Fruit fly (Drosophila melanogaster) whole organism, embryonic: Measurements from ENCODE around the gene capu.

ENCODE experiments used
- B-H2 ChIP-seq: fragments of 200-800 bp; sonication (Bioruptor generic); optimal IDR thresholded peaks from 2 replicates; lab custom pipeline; 2018; ENCODE audit warnings: missing biosample characterization, mild to moderate bottlenecking, missing genetic modification characterization
- CG11504 ChIP-seq: fragments of 200-800 bp; sonication (Bioruptor generic); optimal IDR thresholded peaks from 3 replicates; lab custom pipeline; 2019; ENCODE audit warnings: missing biosample characterization, mild to moderate bottlenecking, missing genetic modification characterization, moderate library complexity
- CG12219 ChIP-seq: fragments of 200-800 bp; sonication (Bioruptor generic); optimal IDR thresholded peaks from 3 replicates; lab custom pipeline; 2018; ENCODE audit warnings: missing biosample characterization, mild to moderate bottlenecking, missing genetic modification characterization
- CG12391 ChIP-seq: fragments of 200-800 bp; sonication (Bioruptor generic); optimal IDR thresholded peaks from 3 replicates; lab custom pipeline; 2018; ENCODE audit warnings: missing biosample characterization, mild to moderate bottlenecking, missing genetic modification characterization, moderate library complexity
- CG13296 ChIP-seq: fragments of 200-800 bp; sonication (Bioruptor generic); optimal IDR thresholded peaks from 3 replicates; lab custom pipeline; 2018; ENCODE audit warnings: missing biosample characterization, mild to moderate bottlenecking, missing genetic modification characterization
- CG13424 ChIP-seq: fragments of 200-800 bp; sonication (Bioruptor generic); optimal IDR thresholded peaks from 2 replicates; lab custom pipeline; 2019; ENCODE audit warnings: missing biosample characterization, mild to moderate bottlenecking, missing genetic modification characterization, moderate library complexity
- CG14050 ChIP-seq: fragments of 200-800 bp; sonication (Bioruptor generic); IDR thresholded peaks from 3 replicates; pipeline ENCODE4 v1.3.6; 2022; ENCODE audit warnings: missing biosample characterization, missing genetic modification characterization
- CG15011 ChIP-seq: fragments of 200-800 bp; sonication (Bioruptor generic); optimal IDR thresholded peaks from 3 replicates; lab custom pipeline; 2018; ENCODE audit warnings: missing biosample characterization, mild to moderate bottlenecking, missing genetic modification characterization
- CG1603 ChIP-seq: fragments of 200-800 bp; sonication (Bioruptor generic); optimal IDR thresholded peaks from 2 replicates; lab custom pipeline; 2019; ENCODE audit warnings: missing biosample characterization, mild to moderate bottlenecking, missing genetic modification characterization, moderate library complexity
- CG18476 ChIP-seq: fragments of 200-800 bp; sonication (Bioruptor generic); optimal IDR thresholded peaks from 2 replicates; lab custom pipeline; 2016; ENCODE audit warnings: missing biosample characterization, mild to moderate bottlenecking, missing genetic modification characterization
- CG2116 ChIP-seq: fragments of 200-800 bp; sonication (Bioruptor generic); optimal IDR thresholded peaks from 3 replicates; lab custom pipeline; 2018; ENCODE audit warnings: missing biosample characterization, mild to moderate bottlenecking, missing genetic modification characterization
- CG2875 ChIP-seq: fragments of 200-800 bp; sonication (Bioruptor generic); optimal IDR thresholded peaks from 2 replicates; lab custom pipeline; 2017; ENCODE audit warnings: missing biosample characterization, mild to moderate bottlenecking, missing genetic modification characterization, missing genetic modification reagents
- CG30403 ChIP-seq: fragments of 200-800 bp; sonication (Bioruptor generic); optimal IDR thresholded peaks from 3 replicates; lab custom pipeline; 2016; ENCODE audit warnings: missing biosample characterization, missing genetic modification characterization
- CG3065 ChIP-seq: fragments of 200-800 bp; sonication (Bioruptor generic); optimal IDR thresholded peaks from 2 replicates; lab custom pipeline; 2016; ENCODE audit warnings: missing biosample characterization, missing genetic modification characterization
- CG32767 ChIP-seq: fragments of 200-800 bp; sonication (Bioruptor generic); IDR thresholded peaks from 2 replicates; pipeline ENCODE4 v1.3.6; 2022; ENCODE audit warnings: missing biosample characterization, missing genetic modification characterization
- CG6254 ChIP-seq: fragments of 200-800 bp; sonication (Bioruptor generic); optimal IDR thresholded peaks from 3 replicates; lab custom pipeline; 2017; ENCODE audit warnings: mild to moderate bottlenecking, missing biosample characterization, missing genetic modification reagents, missing genetic modification characterization
- CG7745 ChIP-seq: fragments of 200-800 bp; sonication (Bioruptor generic); optimal IDR thresholded peaks from 2 replicates; lab custom pipeline; 2018; ENCODE audit warnings: missing biosample characterization, mild to moderate bottlenecking, missing genetic modification characterization, moderate library complexity
- CG8290 ChIP-seq, 3 experiments: fragments of 200-800 bp; sonication (Bioruptor generic); optimal IDR thresholded peaks; 2 replicates each; lab custom pipeline; 2016 to 2019; ENCODE audit warnings: missing biosample characterization in 3 of 3, missing genetic modification characterization in 3 of 3, mild to moderate bottlenecking in 2 of 3, moderate library complexity in 1 of 3
- Dad ChIP-seq: fragments of 200-800 bp; sonication (Bioruptor generic); optimal IDR thresholded peaks from 3 replicates; lab custom pipeline; 2016; ENCODE audit warnings: missing biosample characterization, missing genetic modification characterization
- Doc2 ChIP-seq: fragments of 200-800 bp; sonication (Bioruptor generic); IDR thresholded peaks from 2 replicates; pipeline ENCODE4 v1.3.6; 2022; ENCODE audit warnings: missing biosample characterization, missing genetic modification characterization
- E2f2 ChIP-seq: fragments of 200-800 bp; sonication (Bioruptor generic); IDR thresholded peaks from 2 replicates; pipeline ENCODE4 v1.3.6; 2022; ENCODE audit warnings: missing biosample characterization, missing genetic modification characterization
- ERR ChIP-seq: fragments of 200-800 bp; sonication (Bioruptor generic); optimal IDR thresholded peaks from 2 replicates; lab custom pipeline; 2016; ENCODE audit warnings: missing biosample characterization, missing genetic modification characterization
- Eip74EF ChIP-seq, 2 experiments: fragments of 200-800 bp in 1 of 2; fragments of >200 bp in 1 of 2; sonication (Bioruptor generic) in 1 of 2; optimal IDR thresholded peaks; 2 replicates each; lab custom pipeline; 2017 to 2019; ENCODE audit warnings: missing biosample characterization in 2 of 2, missing genetic modification characterization in 2 of 2, mild to moderate bottlenecking in 1 of 2, moderate library complexity in 1 of 2
- Gsc ChIP-seq: fragments of 200-800 bp; sonication (Bioruptor generic); IDR thresholded peaks from 2 replicates; pipeline ENCODE4 v1.3.6; 2022; ENCODE audit warnings: missing biosample characterization, missing genetic modification characterization
- Gug ChIP-seq: fragments of 200-800 bp; sonication (Bioruptor generic); IDR thresholded peaks from 4 replicates; pipeline ENCODE4 v1.3.6; 2022; ENCODE audit warnings: missing biosample characterization, missing genetic modification characterization
- Med ChIP-seq: fragments of 200-800 bp; sonication (Bioruptor generic); peaks from one replicate; lab custom pipeline; 2016; ENCODE audit warnings: missing biosample characterization, missing genetic modification characterization, mild to moderate bottlenecking, inconsistent platforms, moderate library complexity
- Nf-YB ChIP-seq: fragments of 200-800 bp; sonication (Bioruptor generic); optimal IDR thresholded peaks from 3 replicates; lab custom pipeline; 2019; ENCODE audit warnings: missing biosample characterization, mild to moderate bottlenecking, missing genetic modification characterization, moderate library complexity
- Nf-YC ChIP-seq: fragments of 200-800 bp; optimal IDR thresholded peaks from 3 replicates; lab custom pipeline; 2019; ENCODE audit warnings: missing biosample characterization, mild to moderate bottlenecking, missing genetic modification characterization, moderate library complexity
- Sox102F ChIP-seq: fragments of 200-800 bp; sonication (Bioruptor generic); optimal IDR thresholded peaks from 2 replicates; lab custom pipeline; 2018; ENCODE audit warnings: missing biosample characterization, mild to moderate bottlenecking, missing genetic modification characterization, moderate library complexity
- bsh ChIP-seq, 2 experiments: fragments of 200-800 bp; sonication (Bioruptor generic); optimal IDR thresholded peaks; 2 replicates each; lab custom pipeline; 2017 to 2018; ENCODE audit warnings: mild to moderate bottlenecking in 2 of 2, missing biosample characterization in 2 of 2, missing genetic modification characterization in 2 of 2, moderate library complexity in 1 of 2
- chif ChIP-seq, 2 experiments: fragments of 200-800 bp; sonication (Bioruptor generic); optimal IDR thresholded peaks; 3 replicates each; lab custom pipeline; 2016; ENCODE audit warnings: missing biosample characterization in 2 of 2, missing genetic modification characterization in 2 of 2
- crol ChIP-seq: fragments of 200-800 bp; sonication (Bioruptor generic); IDR thresholded peaks from 2 replicates; pipeline ENCODE4 v1.3.6; 2022; ENCODE audit warnings: missing biosample characterization, missing genetic modification characterization
- disco-r ChIP-seq: fragments of 200-800 bp; sonication (Bioruptor generic); optimal IDR thresholded peaks from 2 replicates; lab custom pipeline; 2016; ENCODE audit warnings: missing biosample characterization, missing genetic modification characterization
- dpn ChIP-seq, 2 experiments: fragments of 200-800 bp; sonication (Bioruptor generic); optimal IDR thresholded peaks; 3 replicates each; lab custom pipeline; 2016; ENCODE audit warnings: missing biosample characterization in 2 of 2, missing genetic modification characterization in 2 of 2
- her ChIP-seq: fragments of 200-800 bp; sonication (Bioruptor generic); optimal IDR thresholded peaks from 2 replicates; lab custom pipeline; 2016; ENCODE audit warnings: missing biosample characterization, missing genetic modification characterization
- inv ChIP-seq: fragments of 200-800 bp; sonication (Bioruptor generic); IDR thresholded peaks from 2 replicates; pipeline ENCODE4 v1.3.6; 2022; ENCODE audit warnings: missing biosample characterization, missing genetic modification characterization; ENCODE audit not compliant: partially characterized antibody
- lbe ChIP-seq: fragments of 200-800 bp; sonication (Bioruptor generic); optimal IDR thresholded peaks from 2 replicates; lab custom pipeline; 2016; ENCODE audit warnings: missing biosample characterization, mild to moderate bottlenecking, missing genetic modification characterization
- lola ChIP-seq, 3 experiments: fragments of >200 bp in 2 of 3; fragments of 200-800 bp in 1 of 3; sonication (Bioruptor generic) in 1 of 3; optimal IDR thresholded peaks; 2 replicates each; lab custom pipeline; 2017 to 2019; ENCODE audit warnings: missing biosample characterization in 3 of 3, missing genetic modification characterization in 3 of 3, mild to moderate bottlenecking in 1 of 3, moderate library complexity in 1 of 3
- nmo ChIP-seq: fragments of 200-800 bp; sonication (Bioruptor generic); optimal IDR thresholded peaks from 2 replicates; lab custom pipeline; 2018; ENCODE audit warnings: missing biosample characterization, mild to moderate bottlenecking, missing genetic modification characterization, moderate library complexity
- otp ChIP-seq: fragments of 200-800 bp; sonication (Bioruptor generic); IDR thresholded peaks from 3 replicates; pipeline ENCODE4, ENCODE4 v1.3.6; 2022; ENCODE audit warnings: missing biosample characterization, missing genetic modification characterization
- pnt ChIP-seq: fragments of 200-800 bp; sonication (Bioruptor generic); optimal IDR thresholded peaks from 3 replicates; lab custom pipeline; 2016; ENCODE audit warnings: missing biosample characterization, missing genetic modification characterization
- pum ChIP-seq: fragments of 200-800 bp; sonication (Bioruptor generic); optimal IDR thresholded peaks from 2 replicates; lab custom pipeline; 2016; ENCODE audit warnings: missing biosample characterization, missing genetic modification characterization
- sim ChIP-seq: fragments of 200-800 bp; sonication (Bioruptor generic); IDR thresholded peaks from 2 replicates; pipeline ENCODE4 v1.3.6; 2022; ENCODE audit warnings: missing biosample characterization, missing genetic modification characterization
- vvl ChIP-seq: fragments of 200-800 bp; sonication (Bioruptor generic); IDR thresholded peaks from 2 replicates; pipeline ENCODE4 v1.3.6; 2022; ENCODE audit warnings: missing biosample characterization, missing genetic modification characterization

capu gene

dm6 chr2L:3861388-3861787 is 41.3 kb downstream of the capu start (continued):
- TF ChIP-seq E2f2 (GFP tag; lab: Robert Waterston, UW) (no peak), CG12219 (GFP tag; lab: Kevin White, UChicago) (no peak), pum (peak; percentile 18), CG2116 (no peak), CG6254 (no peak), nmo (GFP tag; lab: Kevin White, UChicago) (peak; percentile 43), Sox102F (GFP tag; lab: Kevin White, UChicago) (no peak), otp (GFP tag; lab: Robert Waterston, UW) (peak; percentile 55; the same call in 1 of the 3 replicates), CG13296 (GFP tag; lab: Kevin White, UChicago) (no peak), lola (GFP tag; optimal IDR thresholded peaks at IDR 0.05; lab: Kevin White, UChicago) (peak in 1 of 3 experiments; percentile 82), CG32767 (GFP tag; lab: Robert Waterston, UW) (0 out of 2 replicates have a peak, but pooled peaks have one; percentile 31), CG2875 (peak; percentile 10), CG3065 (peak; percentile 2), bsh (GFP tag; optimal IDR thresholded peaks at IDR 0.05; lab: Kevin White, UChicago) (peak in 1 of 2 experiments; percentile 40), inv (GFP tag; lab: Robert Waterston, UW) (no peak), CG30403 (peak; percentile 49), vvl (peak; percentile 38), Gsc (GFP tag; lab: Robert Waterston, UW) (no peak), CG15011 (GFP tag; lab: Kevin White, UChicago) (no peak), pnt (peak; percentile 35), sim (GFP tag; lab: Robert Waterston, UW) (peak; percentile 66), CG14050 (GFP tag; lab: Robert Waterston, UW) (no peak), CG8290 (GFP tag; optimal IDR thresholded peaks at IDR 0.05; lab: Kevin White, UChicago) (peak; percentile 29), CG8290 (tag; optimal IDR thresholded peaks at IDR 0.05; lab: Kevin White, UChicago) (no peak), CG1603 (tag; lab: Kevin White, UChicago) (peak; percentile 68), Med (GFP tag; lab: Kevin White, UChicago) (peak; percentile 83), B-H2 (GFP tag; lab: Kevin White, UChicago) (no peak), CG11504 (tag; lab: Kevin White, UChicago) (no peak), lbe (GFP tag; lab: Kevin White, UChicago) (no peak), CG13424 (tag; lab: Kevin White, UChicago) (no peak), chif (GFP tag; optimal IDR thresholded peaks at IDR 0.05; lab: Kevin White, UChicago) (peak; percentile 28 to 78), dpn (GFP tag; optimal IDR thresholded peaks at IDR 0.05; lab: Kevin White, UChicago) (peak in 1 of 2 experiments; percentile 7), Dad (GFP tag; lab: Kevin White, UChicago) (no peak), CG18476 (GFP tag; lab: Kevin White, UChicago) (no peak), Nf-YC (tag; lab: Kevin White, UChicago) (no peak), her (GFP tag; lab: Kevin White, UChicago) (no peak), CG12391 (peak; percentile 77), crol (GFP tag; lab: Robert Waterston, UW) (peak; percentile 22; the same call in 1 of the 2 replicates), disco-r (GFP tag; lab: Kevin White, UChicago) (peak; percentile 8), ERR (GFP tag; lab: Kevin White, UChicago) (no peak), Nf-YB (peak; percentile 65), Eip74EF (GFP tag; optimal IDR thresholded peaks at IDR 0.05; lab: Kevin White, UChicago) (no peak), Gug (no peak; the same call in 3 of the 4 replicates), CG7745 (tag; lab: Kevin White, UChicago) (peak; percentile 29), Doc2 (GFP tag; lab: Robert Waterston, UW) (no peak)
